Fruit fly (Drosophila melanogaster): ENCODE results near the gene CAH8.

The CAH8 gene

dm6 chr3R:22423996-22424395 lies 34.5 kb upstream of the CAH8 start (continued):
- TF ChIP-seq Ets21C (GFP tag; optimal IDR thresholded peaks at IDR 0.05): no peak
- TF ChIP-seq salr (GFP tag; optimal IDR thresholded peaks at IDR 0.05): peak in 1 of 2 experiments; percentile 14
- peak; percentile 1 for TF ChIP-seq CG1621 (tag; optimal IDR thresholded peaks at IDR 0.05)
- TF ChIP-seq Smox (GFP tag; optimal IDR thresholded peaks at IDR 0.05): peak; percentile 61
- TF ChIP-seq CG10631 (GFP tag; optimal IDR thresholded peaks at IDR 0.05): peak; percentile 52
- no peak for TF ChIP-seq Lpt (GFP tag; optimal IDR thresholded peaks at IDR 0.05)
- peak; percentile 92 for TF ChIP-seq Eip78C (GFP tag)
- TF ChIP-seq Gug (GFP tag; IDR thresholded peaks at IDR 0.05): no peak

dm6 chr3R:22421618-22422017 lies 32.1 kb upstream of the CAH8 start:
- peak; percentile 69 for TF ChIP-seq achi (GFP tag; optimal IDR thresholded peaks at IDR 0.05)
- TF ChIP-seq CG10631 (GFP tag; optimal IDR thresholded peaks at IDR 0.05): no peak
- TF ChIP-seq CG10669 (GFP tag; optimal IDR thresholded peaks at IDR 0.05): peak; percentile 23
- TF ChIP-seq pdm3 (GFP tag; optimal IDR thresholded peaks at IDR 0.05): peak; percentile 77
- TF ChIP-seq CG6792 (GFP tag; optimal IDR thresholded peaks at IDR 0.05): peak; percentile 80
- TF ChIP-seq Smox (GFP tag; optimal IDR thresholded peaks at IDR 0.05): peak; percentile 79
- TF ChIP-seq CG34406 (GFP tag; optimal IDR thresholded peaks at IDR 0.05): peak; percentile 72
- TF ChIP-seq CG31627 (GFP tag; optimal IDR thresholded peaks at IDR 0.05): peak; percentile 87
- peak in 1 of 2 experiments; percentile 39 for TF ChIP-seq ss (GFP tag; optimal IDR thresholded peaks at IDR 0.05)
- no peak for TF ChIP-seq OdsH (GFP tag; optimal IDR thresholded peaks at IDR 0.05)
- TF ChIP-seq topi (GFP tag; optimal IDR thresholded peaks at IDR 0.05): peak; percentile 83
- peak; percentile 85 for TF ChIP-seq Eip75B (GFP tag; optimal IDR thresholded peaks at IDR 0.05)
- TF ChIP-seq lz (GFP tag; optimal IDR thresholded peaks at IDR 0.05): peak; percentile 82
- TF ChIP-seq spab (GFP tag; optimal IDR thresholded peaks at IDR 0.05): no peak
- TF ChIP-seq CG16779 (tag; optimal IDR thresholded peaks at IDR 0.05): peak; percentile 27
- TF ChIP-seq CG8319 (GFP tag; optimal IDR thresholded peaks at IDR 0.05): peak; percentile 61
- no peak for TF ChIP-seq dsx (GFP tag; optimal IDR thresholded peaks at IDR 0.05; ENCODE audit: poor library complexity, severe bottlenecking)
- peak; percentile 55 for TF ChIP-seq Ets96B (tag; optimal IDR thresholded peaks at IDR 0.05)
- TF ChIP-seq CG6854 (GFP tag; optimal IDR thresholded peaks at IDR 0.05): no peak
- TF ChIP-seq svp (GFP tag): peak; percentile 95
- peak; percentile 88 for TF ChIP-seq Eip78C (GFP tag)
- peak; percentile 88 for TF ChIP-seq eg (GFP tag; IDR thresholded peaks at IDR 0.05)
- peak; percentile 24 for TF ChIP-seq CG11762 (GFP tag; optimal IDR thresholded peaks at IDR 0.05; ENCODE audit: insufficient read depth)
- TF ChIP-seq acj6 (GFP tag; optimal IDR thresholded peaks at IDR 0.05): peak; percentile 72
- TF ChIP-seq CG7368 (GFP tag; optimal IDR thresholded peaks at IDR 0.05): no peak
- TF ChIP-seq fd85E (GFP tag; optimal IDR thresholded peaks at IDR 0.05): no peak
- peak; percentile 71 for TF ChIP-seq CG8632 (GFP tag; optimal IDR thresholded peaks at IDR 0.05)
- TF ChIP-seq Hr38 (GFP tag; optimal IDR thresholded peaks at IDR 0.05): no peak
- peak; percentile 75 for TF ChIP-seq Sox14 (GFP tag; optimal IDR thresholded peaks at IDR 0.05)
- peak; percentile 47 for TF ChIP-seq Sox15 (GFP tag; optimal IDR thresholded peaks at IDR 0.05)
- TF ChIP-seq CG11294 (GFP tag; IDR thresholded peaks at IDR 0.05): peak; percentile 35; the same call in 1 of the 2 replicates
- peak; percentile 86 for TF ChIP-seq Hr39 (GFP tag; optimal IDR thresholded peaks at IDR 0.05)
- no peak for TF ChIP-seq fkh (GFP tag; optimal IDR thresholded peaks at IDR 0.05)
- TF ChIP-seq CG6276 (GFP tag; optimal IDR thresholded peaks at IDR 0.05): no peak
- no peak for TF ChIP-seq fd59A (GFP tag; optimal IDR thresholded peaks at IDR 0.05)
- TF ChIP-seq net (GFP tag; optimal IDR thresholded peaks at IDR 0.05): peak; percentile 61
- no peak for TF ChIP-seq CG9139 (GFP tag; optimal IDR thresholded peaks at IDR 0.05)
- TF ChIP-seq Met (GFP tag; optimal IDR thresholded peaks at IDR 0.05): peak; percentile 84
- TF ChIP-seq CG32006 (GFP tag; optimal IDR thresholded peaks at IDR 0.05): no peak
- TF ChIP-seq Sox102F (GFP tag; optimal IDR thresholded peaks at IDR 0.05): peak; percentile 80
- TF ChIP-seq cyc (GFP tag; optimal IDR thresholded peaks at IDR 0.05): peak; percentile 84
- TF ChIP-seq CG4318 (GFP tag; optimal IDR thresholded peaks at IDR 0.05): no peak
- TF ChIP-seq CG11902 (GFP tag; optimal IDR thresholded peaks at IDR 0.05): peak; percentile 68
- peak; percentile 24 for TF ChIP-seq Eip93F (GFP tag; optimal IDR thresholded peaks at IDR 0.05)
- TF ChIP-seq Hr4 (GFP tag; optimal IDR thresholded peaks at IDR 0.05): no peak
- TF ChIP-seq dac (GFP tag; optimal IDR thresholded peaks at IDR 0.05): no peak

Data from whole organism, prepupa.